Worm (Caenorhabditis elegans): Measurements from ENCODE around the gene ida-1.

DNA sequence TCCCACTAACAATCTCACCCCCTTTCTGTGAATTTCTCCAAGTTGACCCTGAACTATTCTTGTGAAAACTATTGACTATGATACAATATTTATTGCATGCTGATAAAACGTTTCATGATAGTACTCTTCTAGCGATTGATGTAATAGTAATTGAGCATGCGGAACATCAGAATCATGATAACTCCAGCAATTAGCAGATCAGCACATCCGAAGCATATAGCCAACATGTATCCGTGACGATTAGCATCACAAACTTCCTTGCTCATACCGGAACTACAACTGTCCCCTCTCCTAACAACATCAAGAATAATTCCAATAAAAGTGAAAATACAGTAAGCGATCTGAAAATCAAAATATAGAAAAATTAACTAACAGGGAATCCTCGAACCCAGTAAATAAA, 25.3 kb upstream of the ida-1 start:
- TF ChIP-seq mef-2 (tag; optimal IDR thresholded peaks at IDR 0.05): no peak
- no peak for TF ChIP-seq efl-1 (optimal IDR thresholded peaks at IDR 0.05)
- TF ChIP-seq efl-1 (GFP tag; optimal IDR thresholded peaks at IDR 0.05 in 1 of 2): no peak
- no peak for TF ChIP-seq unc-130 (tag; optimal IDR thresholded peaks at IDR 0.05)
- TF ChIP-seq nhr-76 (tag; optimal IDR thresholded peaks at IDR 0.05): no peak
- TF ChIP-seq snpc-4 (tag; optimal IDR thresholded peaks at IDR 0.05): no peak
- no peak for TF ChIP-seq lsy-2 (tag; optimal IDR thresholded peaks at IDR 0.05)
- no peak for TF ChIP-seq skn-1 (tag; optimal IDR thresholded peaks at IDR 0.05)
- no peak for TF ChIP-seq nhr-19 (GFP tag; conservative IDR thresholded peaks at IDR 0.05)
- no peak for TF ChIP-seq snu-23 (GFP tag; optimal IDR thresholded peaks at IDR 0.05)
- no peak for TF ChIP-seq ceh-82 (tag; optimal IDR thresholded peaks at IDR 0.05)
- no peak for TF ChIP-seq sox-4 (tag; optimal IDR thresholded peaks at IDR 0.05)
- TF ChIP-seq ceh-8 (GFP tag; optimal IDR thresholded peaks at IDR 0.05): no peak
- TF ChIP-seq ces-1 (GFP tag; optimal IDR thresholded peaks at IDR 0.05): no peak
- TF ChIP-seq lin-35 (GFP tag; optimal IDR thresholded peaks at IDR 0.05): no peak

All from whole organism, L1 larva.